Worm (Caenorhabditis elegans) whole organism, L3 larva: ENCODE data around the gene T10D4.19.

Experiments
- ceh-28 ChIP-seq: fragments of 150-350 bp; optimal IDR thresholded peaks from 2 replicates; lab custom pipeline; 2014; ENCODE audit warnings: missing biosample characterization, missing genetic modification reagents, missing genetic modification characterization
- elt-3 ChIP-seq, 3 experiments: fragments of 150-350 bp in 1 of 3; sonication (generic microtip) in 2 of 3; optimal IDR thresholded peaks; 2 replicates in 2 of 3; 4 replicates in 1 of 3; lab custom pipeline; 2014 to 2017; ENCODE audit warnings: missing biosample characterization in 3 of 3, missing genetic modification characterization in 3 of 3
- mdl-1 ChIP-seq: fragments of 150-350 bp; optimal IDR thresholded peaks from 2 replicates; lab custom pipeline; 2014; ENCODE audit warnings: missing biosample characterization, missing genetic modification characterization
- nhr-28 ChIP-seq: fragments of 150-350 bp; optimal IDR thresholded peaks from 2 replicates; lab custom pipeline; 2014; ENCODE audit warnings: missing biosample characterization, missing genetic modification characterization
- nhr-67 ChIP-seq: fragments of 150-350 bp; optimal IDR thresholded peaks from 2 replicates; lab custom pipeline; 2014; ENCODE audit warnings: missing biosample characterization, missing genetic modification characterization
- skn-1 ChIP-seq: fragments of 150-350 bp; optimal IDR thresholded peaks from 2 replicates; lab custom pipeline; 2014; ENCODE audit warnings: missing biosample characterization, missing genetic modification characterization

ce11 chrII:3154383-3154782, 2.7 kb downstream of the T10D4.19 start, which contains the start of gene sri-32:
- no peak for TF ChIP-seq ceh-28 (tag; lab: Kevin White, UChicago)
- no peak for TF ChIP-seq skn-1 (tag; lab: Kevin White, UChicago)
- TF ChIP-seq mdl-1 (tag; lab: Kevin White, UChicago): no peak
- TF ChIP-seq nhr-67: no peak
- no peak for TF ChIP-seq elt-3 (tag; optimal IDR thresholded peaks at IDR 0.05; lab: Kevin White, UChicago)
- no peak for TF ChIP-seq nhr-28 (tag; lab: Kevin White, UChicago)
